Fruit fly (Drosophila melanogaster) whole organism, embryonic: ENCODE measurements around the gene CG2256.

ENCODE experiments used
- Bgb ChIP-seq: fragments of 200-800 bp; sonication (Bioruptor generic); IDR thresholded peaks from 2 replicates; pipeline ENCODE4 v1.3.6; 2022; ENCODE audit warnings: missing biosample characterization, missing genetic modification characterization; ENCODE audit not compliant: partially characterized antibody
- CG11456 ChIP-seq: fragments of 200-800 bp; sonication (Bioruptor generic); IDR thresholded peaks from 3 replicates; pipeline ENCODE4 v1.3.6; 2022; ENCODE audit warnings: missing biosample characterization, missing genetic modification characterization
- CG12744 ChIP-seq: fragments of 200-800 bp; sonication (Bioruptor generic); optimal IDR thresholded peaks from 2 replicates; lab custom pipeline; 2016; ENCODE audit warnings: missing biosample characterization, missing genetic modification characterization
- CG12769 ChIP-seq: fragments of 200-800 bp; sonication (Bioruptor generic); optimal IDR thresholded peaks from 2 replicates; lab custom pipeline; 2019; ENCODE audit warnings: missing biosample characterization, mild to moderate bottlenecking, missing genetic modification characterization, moderate library complexity
- CG13775 ChIP-seq: fragments of 200-800 bp; sonication (Bioruptor generic); optimal IDR thresholded peaks from 3 replicates; lab custom pipeline; 2017; ENCODE audit warnings: missing biosample characterization, mild to moderate bottlenecking, missing genetic modification characterization
- CG14667 ChIP-seq: fragments of 200-800 bp; sonication (Bioruptor generic); IDR thresholded peaks from 2 replicates; pipeline ENCODE4 v1.3.6; 2022; ENCODE audit warnings: missing biosample characterization, missing genetic modification characterization
- CG1529 ChIP-seq: fragments of 200-800 bp; sonication (Bioruptor generic); optimal IDR thresholded peaks from 3 replicates; lab custom pipeline; 2018; ENCODE audit warnings: missing biosample characterization, missing genetic modification characterization
- CG16813 ChIP-seq: fragments of 200-800 bp; sonication (Bioruptor generic); IDR thresholded peaks from 3 replicates; pipeline ENCODE4 v1.3.6; 2022; ENCODE audit warnings: missing biosample characterization, missing genetic modification characterization; ENCODE audit not compliant: partially characterized antibody
- CG2120 ChIP-seq: fragments of 200-800 bp; sonication (Bioruptor generic); optimal IDR thresholded peaks from 3 replicates; lab custom pipeline; 2016; ENCODE audit warnings: missing biosample characterization, missing genetic modification characterization
- CG2129 ChIP-seq: fragments of 200-800 bp; sonication (Bioruptor generic); IDR thresholded peaks from 2 replicates; pipeline ENCODE4 v1.3.6; 2022; ENCODE audit warnings: missing biosample characterization, missing genetic modification characterization; ENCODE audit not compliant: partially characterized antibody
- CG3281 ChIP-seq: fragments of 200-800 bp; sonication (Bioruptor generic); optimal IDR thresholded peaks from 3 replicates; lab custom pipeline; 2017; ENCODE audit warnings: missing biosample characterization, mild to moderate bottlenecking, missing genetic modification characterization
- CG3407 ChIP-seq: fragments of 200-800 bp; sonication (Bioruptor generic); optimal IDR thresholded peaks from 2 replicates; lab custom pipeline; 2018; ENCODE audit warnings: missing biosample characterization, mild to moderate bottlenecking, missing genetic modification characterization
- CG34376 ChIP-seq: fragments of 200-800 bp; sonication (Bioruptor generic); optimal IDR thresholded peaks from 2 replicates; lab custom pipeline; 2018; ENCODE audit warnings: missing biosample characterization, mild to moderate bottlenecking, missing genetic modification characterization
- CG3838 ChIP-seq: fragments of 200-800 bp; sonication (Bioruptor generic); optimal IDR thresholded peaks from 3 replicates; lab custom pipeline; 2016; ENCODE audit warnings: missing biosample characterization, missing genetic modification characterization
- CG3847 ChIP-seq: fragments of 200-800 bp; sonication (Bioruptor generic); IDR thresholded peaks from 2 replicates; pipeline ENCODE4 v1.3.6; 2022; ENCODE audit warnings: missing biosample characterization, missing genetic modification characterization
- CG4820 ChIP-seq: fragments of 200-800 bp; sonication (Bioruptor generic); optimal IDR thresholded peaks from 3 replicates; lab custom pipeline; 2016; ENCODE audit warnings: missing biosample characterization, missing genetic modification characterization
- CG6765 ChIP-seq: fragments of 200-800 bp; sonication (Bioruptor generic); optimal IDR thresholded peaks from 3 replicates; lab custom pipeline; 2017; ENCODE audit warnings: missing biosample characterization, mild to moderate bottlenecking, missing genetic modification characterization
- CG7357 ChIP-seq: fragments of 200-800 bp; sonication (Bioruptor generic); IDR thresholded peaks from 3 replicates; pipeline ENCODE4 v1.3.6; 2022; ENCODE audit warnings: missing biosample characterization, missing genetic modification characterization
- CG8765 ChIP-seq: fragments of 200-800 bp; sonication (Bioruptor generic); IDR thresholded peaks from 2 replicates; pipeline ENCODE4 v1.3.6; 2022; ENCODE audit warnings: missing biosample characterization, missing genetic modification characterization
- CG9797 ChIP-seq: fragments of 200-800 bp; sonication (Bioruptor generic); optimal IDR thresholded peaks from 3 replicates; lab custom pipeline; 2018; ENCODE audit warnings: missing biosample characterization, mild to moderate bottlenecking, missing genetic modification characterization
- CG9932 ChIP-seq: fragments of 200-800 bp; sonication (Bioruptor generic); IDR thresholded peaks from 2 replicates; pipeline ENCODE4 v1.3.6; 2022; ENCODE audit warnings: missing biosample characterization, missing genetic modification characterization
- D19B ChIP-seq: fragments of 200-800 bp; sonication (Bioruptor generic); optimal IDR thresholded peaks from 2 replicates; lab custom pipeline; 2017; ENCODE audit warnings: missing biosample characterization, mild to moderate bottlenecking, missing genetic modification characterization
- Dp ChIP-seq: fragments of 200-800 bp; sonication (Bioruptor generic); optimal IDR thresholded peaks from 2 replicates; lab custom pipeline; 2018; ENCODE audit warnings: missing biosample characterization, mild to moderate bottlenecking, missing genetic modification characterization, moderate library complexity
- E2f2 ChIP-seq: fragments of 200-800 bp; sonication (Bioruptor generic); IDR thresholded peaks from 2 replicates; pipeline ENCODE4 v1.3.6; 2022; ENCODE audit warnings: missing biosample characterization, missing genetic modification characterization
- MESR4 ChIP-seq: fragments of 200-800 bp; sonication (Bioruptor generic); optimal IDR thresholded peaks from 2 replicates; lab custom pipeline; 2018; ENCODE audit warnings: missing biosample characterization, mild to moderate bottlenecking, missing genetic modification characterization, moderate library complexity
- MTF-1 ChIP-seq: fragments of 200-800 bp; sonication (Bioruptor generic); optimal IDR thresholded peaks from 2 replicates; lab custom pipeline; 2018; ENCODE audit warnings: missing biosample characterization, mild to moderate bottlenecking, missing genetic modification characterization, borderline replicate concordance
- Med ChIP-seq: fragments of 200-800 bp; sonication (Bioruptor generic); peaks from one replicate; lab custom pipeline; 2016; ENCODE audit warnings: missing biosample characterization, missing genetic modification characterization, mild to moderate bottlenecking, inconsistent platforms, moderate library complexity
- Sry-δ ChIP-seq: fragments of 200-800 bp; sonication (Bioruptor generic); optimal IDR thresholded peaks from 2 replicates; lab custom pipeline; 2016; ENCODE audit warnings: missing biosample characterization, missing genetic modification characterization
- ac ChIP-seq: fragments of 200-800 bp; sonication (Bioruptor generic); optimal IDR thresholded peaks from 3 replicates; lab custom pipeline; 2017; ENCODE audit warnings: missing biosample characterization, mild to moderate bottlenecking, missing genetic modification characterization
- amos ChIP-seq: fragments of 200-800 bp; sonication (Bioruptor generic); IDR thresholded peaks from 2 replicates; pipeline ENCODE4 v1.3.6; 2022; ENCODE audit warnings: missing biosample characterization, missing genetic modification characterization; ENCODE audit not compliant: partially characterized antibody
- ato ChIP-seq: fragments of 200-800 bp; sonication (Bioruptor generic); IDR thresholded peaks from 2 replicates; pipeline ENCODE4 v1.3.6; 2022; ENCODE audit warnings: missing biosample characterization, missing genetic modification characterization; ENCODE audit not compliant: partially characterized antibody
- chm ChIP-seq: fragments of 200-800 bp; sonication (Bioruptor generic); IDR thresholded peaks from 2 replicates; pipeline ENCODE4 v1.3.6; 2022; ENCODE audit warnings: missing biosample characterization, missing genetic modification characterization
- ci ChIP-seq: fragments of 200-800 bp; sonication (Bioruptor generic); IDR thresholded peaks from 3 replicates; pipeline ENCODE4 v1.3.6; 2022; ENCODE audit warnings: missing biosample characterization, missing genetic modification characterization
- cwo ChIP-seq: fragments of 200-800 bp; sonication (Bioruptor generic); optimal IDR thresholded peaks from 3 replicates; lab custom pipeline; 2017; ENCODE audit warnings: missing biosample characterization, missing genetic modification characterization, mild to moderate bottlenecking, moderate library complexity, missing genetic modification reagents
- dmrt11E ChIP-seq: fragments of 200-800 bp; sonication (Bioruptor generic); optimal IDR thresholded peaks from 3 replicates; lab custom pipeline; 2018; ENCODE audit warnings: missing biosample characterization, mild to moderate bottlenecking, missing genetic modification characterization, moderate library complexity
- exex ChIP-seq: fragments of 200-800 bp; sonication (Bioruptor generic); optimal IDR thresholded peaks from 4 replicates; lab custom pipeline; 2018; ENCODE audit warnings: missing biosample characterization, mild to moderate bottlenecking, missing genetic modification characterization, moderate library complexity
- fd64A ChIP-seq: fragments of 200-800 bp; sonication (Bioruptor generic); optimal IDR thresholded peaks from 3 replicates; lab custom pipeline; 2018; ENCODE audit warnings: missing biosample characterization, mild to moderate bottlenecking, missing genetic modification characterization
- gfzf ChIP-seq: fragments of 200-800 bp; sonication (Bioruptor generic); optimal IDR thresholded peaks from 2 replicates; lab custom pipeline; 2016; ENCODE audit warnings: missing biosample characterization, mild to moderate bottlenecking, missing genetic modification characterization, moderate library complexity
- h ChIP-seq: fragments of >200 bp; optimal IDR thresholded peaks from 2 replicates; lab custom pipeline; 2017
- lab ChIP-seq: fragments of 200-800 bp; sonication (Bioruptor generic); optimal IDR thresholded peaks from 3 replicates; lab custom pipeline; 2017; ENCODE audit warnings: missing biosample characterization, missing genetic modification characterization, mild to moderate bottlenecking, moderate library complexity, missing genetic modification reagents
- mam ChIP-seq: fragments of 200-800 bp; sonication (Bioruptor generic); optimal IDR thresholded peaks from 3 replicates; lab custom pipeline; 2016; ENCODE audit warnings: missing biosample characterization, missing genetic modification characterization
- mld ChIP-seq: fragments of 200-800 bp; sonication (Bioruptor generic); IDR thresholded peaks from 3 replicates; pipeline ENCODE4 v1.3.6; 2022; ENCODE audit warnings: missing biosample characterization, missing genetic modification characterization; ENCODE audit not compliant: partially characterized antibody
- org-1 ChIP-seq: fragments of 200-800 bp; sonication (Bioruptor generic); optimal IDR thresholded peaks from 2 replicates; lab custom pipeline; 2017; ENCODE audit warnings: missing biosample characterization, missing genetic modification characterization
- scrt ChIP-seq: fragments of 200-800 bp; sonication (Bioruptor generic); optimal IDR thresholded peaks from 2 replicates; lab custom pipeline; 2018; ENCODE audit warnings: missing biosample characterization, mild to moderate bottlenecking, missing genetic modification characterization, moderate library complexity
- sens ChIP-seq: fragments of 200-800 bp; sonication (Bioruptor generic); peaks from one replicate; lab custom pipeline; 2016; ENCODE audit warnings: missing biosample characterization, missing genetic modification characterization
- sob ChIP-seq: fragments of 200-800 bp; sonication (Bioruptor generic); IDR thresholded peaks from 2 replicates; pipeline ENCODE4 v1.3.6; 2022; ENCODE audit warnings: missing biosample characterization, missing genetic modification characterization
- stwl ChIP-seq: fragments of 200-800 bp; sonication (Bioruptor generic); optimal IDR thresholded peaks from 3 replicates; lab custom pipeline; 2018; ENCODE audit warnings: missing biosample characterization, mild to moderate bottlenecking, missing genetic modification characterization, moderate library complexity
- trem ChIP-seq: fragments of 200-800 bp; optimal IDR thresholded peaks from 3 replicates; lab custom pipeline; 2019; ENCODE audit warnings: missing biosample characterization, mild to moderate bottlenecking, missing genetic modification characterization, moderate library complexity
- unc-4 ChIP-seq: fragments of 200-800 bp; sonication (Bioruptor generic); IDR thresholded peaks from 2 replicates; pipeline ENCODE4 v1.3.6; 2022; ENCODE audit warnings: missing biosample characterization, missing genetic modification characterization; ENCODE audit not compliant: partially characterized antibody
- yki ChIP-seq: fragments of >200 bp; optimal IDR thresholded peaks from 3 replicates; lab custom pipeline; 2018

The CG2256 gene

dm6 chrX:8115717-8116311 lies 28.8 kb upstream of the CG2256 start, which contains the start of gene Gclc (continued):
- TF ChIP-seq chm (GFP tag; lab: Robert Waterston, UW), result no peak
- no peak for TF ChIP-seq mld (GFP tag; lab: Robert Waterston, UW)
- TF ChIP-seq org-1 (GFP tag; lab: Kevin White, UChicago), result no peak
- TF ChIP-seq CG2129, result no peak
- TF ChIP-seq Bgb (GFP tag; lab: Robert Waterston, UW), result peak; percentile 11; the same call in 1 of the 2 replicates
- TF ChIP-seq Dp (GFP tag; lab: Kevin White, UChicago), result peak; percentile 43
- TF ChIP-seq ci, result 0 out of 3 replicates have a peak, but pooled peaks have one; percentile 37
- no peak for TF ChIP-seq fd64A (GFP tag; lab: Kevin White, UChicago)
- TF ChIP-seq sob, result no peak; the same call in 1 of the 2 replicates
- peak; percentile 24 for TF ChIP-seq lab (GFP tag; lab: Kevin White, UChicago)
- TF ChIP-seq CG34376 (GFP tag; lab: Kevin White, UChicago), result peak; percentile 41
- TF ChIP-seq gfzf (GFP tag; lab: Kevin White, UChicago), result peak; percentile 77
- TF ChIP-seq CG3838 (GFP tag; lab: Kevin White, UChicago), result no peak
- TF ChIP-seq E2f2 (GFP tag; lab: Robert Waterston, UW), result peak; percentile 50
- TF ChIP-seq CG3847 (GFP tag; lab: Robert Waterston, UW), result 0 out of 2 replicates have a peak, but pooled peaks have one; percentile 30
- peak; percentile 28 for TF ChIP-seq exex (tag; lab: Kevin White, UChicago)
- no peak for TF ChIP-seq CG6765
- no peak for TF ChIP-seq CG14667
- peak; percentile 82 for TF ChIP-seq cwo (GFP tag; lab: Kevin White, UChicago)
- TF ChIP-seq CG2120 (GFP tag; lab: Kevin White, UChicago), result peak; percentile 27
- no peak for TF ChIP-seq ato (GFP tag; lab: Robert Waterston, UW)
- TF ChIP-seq CG7357 (GFP tag; lab: Robert Waterston, UW), result no peak
- TF ChIP-seq ac, result no peak
- TF ChIP-seq CG3281 (GFP tag; lab: Kevin White, UChicago), result peak; percentile 11
- TF ChIP-seq CG13775, result no peak
- no peak for TF ChIP-seq yki
- TF ChIP-seq Sry-δ, result peak; percentile 28
- no peak for TF ChIP-seq CG4820 (GFP tag; lab: Kevin White, UChicago)
- peak; percentile 53 for TF ChIP-seq sens
- TF ChIP-seq unc-4 (GFP tag; lab: Robert Waterston, UW), result peak; percentile 52; the same call in 1 of the 2 replicates
- TF ChIP-seq CG1529 (GFP tag; lab: Kevin White, UChicago), result no peak
- TF ChIP-seq amos, result peak; percentile 54; the same call in 1 of the 2 replicates
- TF ChIP-seq Med (GFP tag; lab: Kevin White, UChicago), result peak; percentile 81
- TF ChIP-seq MTF-1 (GFP tag; lab: Kevin White, UChicago), result no peak
- TF ChIP-seq CG16813 (GFP tag; lab: Robert Waterston, UW), result peak; percentile 29; the same call in 1 of the 3 replicates
- TF ChIP-seq CG12744 (GFP tag; lab: Kevin White, UChicago), result no peak
- peak; percentile 64 for TF ChIP-seq CG9797
- TF ChIP-seq h, result no peak
- peak; percentile 47 for TF ChIP-seq scrt (GFP tag; lab: Kevin White, UChicago)
- TF ChIP-seq MESR4 (GFP tag; lab: Kevin White, UChicago), result peak; percentile 30
- TF ChIP-seq dmrt11E (tag; lab: Kevin White, UChicago), result no peak
- no peak for TF ChIP-seq CG8765 (GFP tag; lab: Robert Waterston, UW)
- TF ChIP-seq CG11456 (GFP tag; lab: Robert Waterston, UW), result no peak
- peak; percentile 3 for TF ChIP-seq D19B (GFP tag; lab: Kevin White, UChicago)
- TF ChIP-seq CG9932 (GFP tag; lab: Robert Waterston, UW), result peak; percentile 13; the same call in 1 of the 2 replicates
- peak; percentile 36 for TF ChIP-seq CG12769 (tag; lab: Kevin White, UChicago)
- TF ChIP-seq trem (tag; lab: Kevin White, UChicago), result peak; percentile 31
- TF ChIP-seq CG3407, result no peak
- TF ChIP-seq stwl, result peak; percentile 86
- TF ChIP-seq mam, result peak; percentile 9
